Worm (Caenorhabditis elegans): Measurements from ENCODE around the gene ZK418.7.

- TF ChIP-seq ceh-18 (tag; optimal IDR thresholded peaks at IDR 0.05) (no peak), ama-1 (optimal IDR thresholded peaks at IDR 0.05) (no peak), ceh-9 (tag; optimal IDR thresholded peaks at IDR 0.05) (no peak), fkh-10 (GFP tag; optimal IDR thresholded peaks at IDR 0.05) (no peak)
Observed at ce11 chrIII:7100001-7100400, 19.4 kb upstream of the ZK418.7 start, which contains the start of gene ZK418.11.

Data from whole organism, late embryonic.